Worm (Caenorhabditis elegans) whole organism, L4 larva: Measurements from ENCODE around the gene srx-26.

Experiments used
- aly-2 ChIP-seq: sonication (generic microtip); optimal IDR thresholded peaks from 2 replicates; lab custom pipeline; 2018; ENCODE audit warnings: missing biosample characterization, missing genetic modification characterization
- hlh-30 ChIP-seq: sonication (generic microtip); optimal IDR thresholded peaks from 2 replicates; lab custom pipeline; 2017; ENCODE audit warnings: antibody characterized with exemption, mild to moderate bottlenecking, missing genetic modification characterization, missing compliant biosample characterization; ENCODE audit not compliant: insufficient read depth
- hmg-1.1 ChIP-seq: fragments of 200-800 bp; sonication (Bioruptor generic); IDR thresholded peaks from 2 replicates; pipeline ENCODE4 v1.3.6; 2022; ENCODE audit warnings: missing genetic modification reagents, missing genetic modification characterization, missing compliant biosample characterization
- mdt-29 ChIP-seq: fragments of 200-800 bp; sonication (Bioruptor generic); IDR thresholded peaks from 2 replicates; pipeline ENCODE4 v1.3.6; 2022; ENCODE audit warnings: missing genetic modification reagents, missing genetic modification characterization, missing compliant biosample characterization
- pha-4 ChIP-seq, 2 experiments: fragments of 150-350 bp in 1 of 2; fragments of 200-800 bp in 1 of 2; sonication (Bioruptor generic) in 1 of 2; IDR thresholded peaks in 1 of 2; optimal IDR thresholded peaks in 1 of 2; 2 replicates each; pipeline versions ENCODE4 v1.3.6 to Lab custom; 2014 to 2022; ENCODE audit warnings: missing genetic modification characterization in 2 of 2, missing genetic modification reagents in 2 of 2, missing biosample characterization in 1 of 2, missing compliant biosample characterization in 1 of 2
- snpc-1.2 ChIP-seq: fragments of 200-800 bp; sonication (Bioruptor generic); IDR thresholded peaks from 2 replicates; pipeline ENCODE4 v1.3.6; 2022; ENCODE audit warnings: missing genetic modification reagents, missing genetic modification characterization, missing compliant biosample characterization

ce11 chrV:2750006-2750405 lies 2.9 kb downstream of the srx-26 start, which contains the start of gene srx-24:
- TF ChIP-seq pha-4 (GFP tag; IDR thresholded peaks at IDR 0.05; lab: Robert Waterston, UW) (no peak), pha-4 (tag; optimal IDR thresholded peaks at IDR 0.05; lab: Kevin White, UChicago) (no peak), hlh-30 (tag; lab: Kevin White, UChicago) (no peak), snpc-1.2 (GFP tag; lab: Robert Waterston, UW) (no peak), hmg-1.1 (no peak), aly-2 (no peak), mdt-29 (GFP tag; lab: Robert Waterston, UW) (no peak)
